Fruit fly (Drosophila melanogaster) whole organism, embryonic: ENCODE measurements around the gene Gbs-76A.

Source experiments
- B-H2 ChIP-seq: fragments of 200-800 bp; sonication (Bioruptor generic); optimal IDR thresholded peaks from 2 replicates; lab custom pipeline; 2018; ENCODE audit warnings: missing biosample characterization, mild to moderate bottlenecking, missing genetic modification characterization
- Blimp-1 ChIP-seq: fragments of 200-800 bp; sonication (Bioruptor generic); optimal IDR thresholded peaks from 3 replicates; lab custom pipeline; 2018; ENCODE audit warnings: missing biosample characterization, missing genetic modification characterization, mild to moderate bottlenecking, moderate library complexity, missing genetic modification reagents
- C15 ChIP-seq: fragments of 200-800 bp; sonication (Bioruptor generic); IDR thresholded peaks from 3 replicates; pipeline ENCODE4 v1.3.6; 2022; ENCODE audit warnings: missing biosample characterization, missing genetic modification characterization
- CG10462 ChIP-seq: fragments of 200-800 bp; sonication (Bioruptor generic); optimal IDR thresholded peaks from 2 replicates; lab custom pipeline; 2016; ENCODE audit warnings: missing biosample characterization, missing genetic modification characterization
- CG10979 ChIP-seq: fragments of 200-800 bp; sonication (Bioruptor generic); optimal IDR thresholded peaks from 2 replicates; lab custom pipeline; 2018; ENCODE audit warnings: missing biosample characterization, mild to moderate bottlenecking, missing genetic modification characterization, moderate library complexity
- CG11085 ChIP-seq: fragments of 200-800 bp; sonication (Bioruptor generic); IDR thresholded peaks from 2 replicates; pipeline ENCODE4 v1.3.6; 2022; ENCODE audit warnings: missing biosample characterization, missing genetic modification characterization
- CG11247 ChIP-seq: fragments of 200-800 bp; sonication (Bioruptor generic); IDR thresholded peaks from 2 replicates; pipeline ENCODE4 v1.3.6; 2022; ENCODE audit warnings: missing biosample characterization, missing genetic modification characterization
- CG12769 ChIP-seq: fragments of 200-800 bp; sonication (Bioruptor generic); optimal IDR thresholded peaks from 2 replicates; lab custom pipeline; 2019; ENCODE audit warnings: missing biosample characterization, mild to moderate bottlenecking, missing genetic modification characterization, moderate library complexity
- CG14014 ChIP-seq: fragments of 200-800 bp; sonication (Bioruptor generic); IDR thresholded peaks from 2 replicates; pipeline ENCODE4 v1.3.6; 2022; ENCODE audit warnings: missing biosample characterization, missing genetic modification characterization
- CG17361 ChIP-seq: fragments of 200-800 bp; sonication (Bioruptor generic); IDR thresholded peaks from 3 replicates; pipeline ENCODE4 v1.3.6; 2022; ENCODE audit warnings: missing biosample characterization, missing genetic modification characterization
- CG18262 ChIP-seq: fragments of 200-800 bp; optimal IDR thresholded peaks from 3 replicates; lab custom pipeline; 2019; ENCODE audit warnings: missing biosample characterization, mild to moderate bottlenecking, missing genetic modification characterization, moderate library complexity
- CG2712 ChIP-seq: fragments of 200-800 bp; optimal IDR thresholded peaks from 3 replicates; lab custom pipeline; 2019; ENCODE audit warnings: missing biosample characterization, mild to moderate bottlenecking, missing genetic modification characterization, moderate library complexity
- CG30403 ChIP-seq: fragments of 200-800 bp; sonication (Bioruptor generic); optimal IDR thresholded peaks from 3 replicates; lab custom pipeline; 2016; ENCODE audit warnings: missing biosample characterization, missing genetic modification characterization
- CG32532 ChIP-seq: fragments of 200-800 bp; sonication (Bioruptor generic); IDR thresholded peaks from 2 replicates; pipeline ENCODE4 v1.3.6; 2022; ENCODE audit warnings: missing biosample characterization, missing genetic modification characterization
- CG43689 ChIP-seq: fragments of 200-800 bp; sonication (Bioruptor generic); IDR thresholded peaks from 2 replicates; pipeline ENCODE4 v1.3.6; 2022; ENCODE audit warnings: missing biosample characterization, missing genetic modification characterization
- CG6654 ChIP-seq: fragments of 200-800 bp; sonication (Bioruptor generic); optimal IDR thresholded peaks from 2 replicates; lab custom pipeline; 2017; ENCODE audit warnings: missing biosample characterization, mild to moderate bottlenecking, missing genetic modification characterization
- CG6683 ChIP-seq: fragments of 200-800 bp; sonication (Bioruptor generic); optimal IDR thresholded peaks from 2 replicates; lab custom pipeline; 2017; ENCODE audit warnings: missing biosample characterization, mild to moderate bottlenecking, missing genetic modification characterization, missing genetic modification reagents
- CG7372 ChIP-seq: fragments of 200-800 bp; sonication (Bioruptor generic); IDR thresholded peaks from 2 replicates; pipeline ENCODE4 v1.3.6; 2022; ENCODE audit warnings: missing biosample characterization, missing genetic modification characterization
- CG7839 ChIP-seq: fragments of 200-800 bp; sonication (Bioruptor generic); optimal IDR thresholded peaks from 3 replicates; lab custom pipeline; 2018; ENCODE audit warnings: missing biosample characterization, mild to moderate bottlenecking, missing genetic modification characterization, moderate library complexity
- CG9437 ChIP-seq: fragments of 200-800 bp; sonication (Bioruptor generic); optimal IDR thresholded peaks from 2 replicates; lab custom pipeline; 2018; ENCODE audit warnings: missing biosample characterization, mild to moderate bottlenecking, missing genetic modification characterization
- CoRest ChIP-seq: fragments of 200-800 bp; sonication (Bioruptor generic); optimal IDR thresholded peaks from 3 replicates; lab custom pipeline; 2018; ENCODE audit warnings: missing biosample characterization, mild to moderate bottlenecking, missing genetic modification characterization, moderate library complexity
- D19A ChIP-seq: fragments of 200-800 bp; optimal IDR thresholded peaks from 3 replicates; lab custom pipeline; 2019; ENCODE audit warnings: missing biosample characterization, mild to moderate bottlenecking, missing genetic modification characterization, moderate library complexity
- Ets97D ChIP-seq: fragments of 200-800 bp; sonication (Bioruptor generic); optimal IDR thresholded peaks from 3 replicates; lab custom pipeline; 2016; ENCODE audit warnings: missing biosample characterization, missing genetic modification characterization
- MTF-1 ChIP-seq: fragments of 200-800 bp; sonication (Bioruptor generic); optimal IDR thresholded peaks from 2 replicates; lab custom pipeline; 2018; ENCODE audit warnings: missing biosample characterization, mild to moderate bottlenecking, missing genetic modification characterization, borderline replicate concordance
- Oaz ChIP-seq: fragments of 200-800 bp; sonication (Bioruptor generic); IDR thresholded peaks from 2 replicates; pipeline ENCODE4 v1.3.6; 2022; ENCODE audit warnings: missing biosample characterization, missing genetic modification characterization
- Oli ChIP-seq: fragments of 200-800 bp; sonication (Bioruptor generic); optimal IDR thresholded peaks from 2 replicates; lab custom pipeline; 2018; ENCODE audit warnings: missing biosample characterization, mild to moderate bottlenecking, missing genetic modification characterization, moderate library complexity
- Opbp ChIP-seq: fragments of 200-800 bp; sonication (Bioruptor generic); IDR thresholded peaks from 3 replicates; pipeline ENCODE4 v1.3.6; 2022; ENCODE audit warnings: missing biosample characterization, missing genetic modification characterization; ENCODE audit not compliant: partially characterized antibody
- Pdp1 ChIP-seq, 2 experiments: fragments of 200-800 bp; sonication (Bioruptor generic); optimal IDR thresholded peaks; 3 replicates each; lab custom pipeline; 2016; ENCODE audit warnings: missing biosample characterization in 2 of 2, missing genetic modification characterization in 2 of 2, mild to moderate bottlenecking in 1 of 2, moderate library complexity in 1 of 2
- Six4 ChIP-seq: fragments of 200-800 bp; sonication (Bioruptor generic); optimal IDR thresholded peaks from 2 replicates; lab custom pipeline; 2016; ENCODE audit warnings: missing biosample characterization, missing genetic modification characterization
- Xrp1 ChIP-seq: fragments of 200-800 bp; sonication (Bioruptor generic); IDR thresholded peaks from 2 replicates; pipeline ENCODE4 v1.3.6; 2022; ENCODE audit warnings: missing biosample characterization, missing genetic modification characterization
- ac ChIP-seq: fragments of 200-800 bp; sonication (Bioruptor generic); optimal IDR thresholded peaks from 3 replicates; lab custom pipeline; 2017; ENCODE audit warnings: missing biosample characterization, mild to moderate bottlenecking, missing genetic modification characterization
- bsh ChIP-seq, 2 experiments: fragments of 200-800 bp; sonication (Bioruptor generic); optimal IDR thresholded peaks; 2 replicates each; lab custom pipeline; 2017 to 2018; ENCODE audit warnings: mild to moderate bottlenecking in 2 of 2, missing biosample characterization in 2 of 2, missing genetic modification characterization in 2 of 2, moderate library complexity in 1 of 2
- cad ChIP-seq: fragments of >200 bp; optimal IDR thresholded peaks from 2 replicates; lab custom pipeline; 2017; ENCODE audit warnings: missing biosample characterization, missing genetic modification characterization
- crc ChIP-seq: fragments of 200-800 bp; sonication (Bioruptor generic); optimal IDR thresholded peaks from 2 replicates; lab custom pipeline; 2016; ENCODE audit warnings: missing biosample characterization, missing genetic modification characterization
- dmrt99B ChIP-seq: fragments of 200-800 bp; sonication (Bioruptor generic); optimal IDR thresholded peaks from 2 replicates; lab custom pipeline; 2018; ENCODE audit warnings: missing biosample characterization, mild to moderate bottlenecking, missing genetic modification characterization, moderate library complexity
- emc ChIP-seq: fragments of 200-800 bp; sonication (Bioruptor generic); optimal IDR thresholded peaks from 2 replicates; lab custom pipeline; 2016; ENCODE audit warnings: missing biosample characterization, missing genetic modification characterization
- eve ChIP-seq, 2 experiments: fragments of >200 bp; optimal IDR thresholded peaks; 2 replicates each; lab custom pipeline; 2017; ENCODE audit warnings: missing biosample characterization in 2 of 2, missing genetic modification characterization in 2 of 2
- grau ChIP-seq: fragments of 200-800 bp; optimal IDR thresholded peaks from 3 replicates; lab custom pipeline; 2019; ENCODE audit warnings: missing biosample characterization, mild to moderate bottlenecking, missing genetic modification characterization, moderate library complexity
- grn ChIP-seq: fragments of 200-800 bp; sonication (Bioruptor generic); optimal IDR thresholded peaks from 3 replicates; lab custom pipeline; 2017; ENCODE audit warnings: missing biosample characterization, missing genetic modification characterization
- knrl ChIP-seq: fragments of 200-800 bp; sonication (Bioruptor generic); IDR thresholded peaks from 3 replicates; pipeline ENCODE4 v1.3.6; 2022; ENCODE audit warnings: missing biosample characterization, missing genetic modification characterization; ENCODE audit not compliant: partially characterized antibody
- nom ChIP-seq: fragments of 200-800 bp; sonication (Bioruptor generic); optimal IDR thresholded peaks from 2 replicates; lab custom pipeline; 2017; ENCODE audit warnings: missing biosample characterization, missing genetic modification characterization, mild to moderate bottlenecking, moderate library complexity, missing genetic modification reagents
- pho ChIP-seq: fragments of 200-800 bp; sonication (Bioruptor generic); optimal IDR thresholded peaks from 2 replicates; lab custom pipeline; 2016; ENCODE audit warnings: missing biosample characterization, missing genetic modification characterization
- repo ChIP-seq: fragments of 200-800 bp; sonication (Bioruptor generic); optimal IDR thresholded peaks from 2 replicates; lab custom pipeline; 2016; ENCODE audit warnings: missing biosample characterization, missing genetic modification characterization
- sens ChIP-seq: fragments of 200-800 bp; sonication (Bioruptor generic); peaks from one replicate; lab custom pipeline; 2016; ENCODE audit warnings: missing biosample characterization, missing genetic modification characterization
- sens-2 ChIP-seq: fragments of 200-800 bp; sonication (Bioruptor generic); IDR thresholded peaks from 2 replicates; pipeline ENCODE4 v1.3.6; 2022; ENCODE audit warnings: missing biosample characterization, missing genetic modification characterization
- sisA ChIP-seq: fragments of 200-800 bp; sonication (Bioruptor generic); IDR thresholded peaks from 2 replicates; pipeline ENCODE4 v1.3.6; 2022; ENCODE audit warnings: missing biosample characterization, missing genetic modification characterization
- tup ChIP-seq: fragments of 200-800 bp; sonication (Bioruptor generic); optimal IDR thresholded peaks from 2 replicates; lab custom pipeline; 2016; ENCODE audit warnings: missing biosample characterization, mild to moderate bottlenecking, missing genetic modification characterization, moderate library complexity
- unpg ChIP-seq: fragments of 200-800 bp; sonication (Bioruptor generic); optimal IDR thresholded peaks from 3 replicates; lab custom pipeline; 2018; ENCODE audit warnings: missing biosample characterization, mild to moderate bottlenecking, missing genetic modification characterization, moderate library complexity
- z ChIP-seq: fragments of 200-800 bp; sonication (Bioruptor generic); IDR thresholded peaks from 3 replicates; pipeline ENCODE4 v1.3.6; 2022; ENCODE audit warnings: missing biosample characterization, missing genetic modification characterization

The Gbs-76A gene

dm6 chr3L:19233798-19234781, 58.5 kb downstream of the Gbs-76A start (continued):
- TF ChIP-seq sens (GFP tag; lab: Kevin White, UChicago) = peak; percentile 75
- peak; percentile 10 for TF ChIP-seq CG2712 (tag; lab: Kevin White, UChicago)
- peak; percentile 3 for TF ChIP-seq grau (tag; lab: Kevin White, UChicago)
- TF ChIP-seq Opbp (GFP tag; lab: Robert Waterston, UW) = no peak
- TF ChIP-seq nom (GFP tag; lab: Kevin White, UChicago) = peak; percentile 71
- TF ChIP-seq Oaz (GFP tag; lab: Robert Waterston, UW) = no peak
- TF ChIP-seq CG12769 (tag; lab: Kevin White, UChicago) = no peak
- TF ChIP-seq CG6683 (GFP tag; lab: Kevin White, UChicago) = no peak
- TF ChIP-seq tup (GFP tag; lab: Kevin White, UChicago) = no peak
- TF ChIP-seq MTF-1 (GFP tag; lab: Kevin White, UChicago) = no peak
- TF ChIP-seq bsh (GFP tag; optimal IDR thresholded peaks at IDR 0.05; lab: Kevin White, UChicago) = peak; percentile 33 to 74
- no peak for TF ChIP-seq cad (GFP tag; lab: Kevin White, UChicago)
- TF ChIP-seq repo (GFP tag; lab: Kevin White, UChicago) = no peak
- no peak for TF ChIP-seq CG14014 (GFP tag; lab: Robert Waterston, UW)
- no peak for TF ChIP-seq CG10979 (tag; lab: Kevin White, UChicago)
- TF ChIP-seq CG10462 (GFP tag; lab: Kevin White, UChicago) = no peak
- TF ChIP-seq ac = no peak
- no peak for TF ChIP-seq CG43689
- peak; percentile 23 for TF ChIP-seq unpg (GFP tag; lab: Kevin White, UChicago)
- peak; percentile 11 for TF ChIP-seq CoRest
- no peak for TF ChIP-seq Xrp1 (GFP tag; lab: Robert Waterston, UW)
- peak; percentile 67 for TF ChIP-seq CG18262
- TF ChIP-seq CG11085 (GFP tag; lab: Robert Waterston, UW) = no peak
- TF ChIP-seq pho (GFP tag; lab: Kevin White, UChicago) = no peak
- TF ChIP-seq D19A (tag; lab: Kevin White, UChicago) = peak; percentile 35
- no peak for TF ChIP-seq CG7372
- no peak for TF ChIP-seq grn (GFP tag; lab: Kevin White, UChicago)
- no peak for TF ChIP-seq CG6654 (GFP tag; lab: Kevin White, UChicago)
- TF ChIP-seq eve (GFP tag; optimal IDR thresholded peaks at IDR 0.05; lab: Kevin White, UChicago) = peak in 1 of 2 experiments; percentile 52
- peak; percentile 9 for TF ChIP-seq Oli (tag; lab: Kevin White, UChicago)
- no peak for TF ChIP-seq B-H2
- TF ChIP-seq dmrt99B = peak; percentile 29
- TF ChIP-seq Blimp-1 = peak; percentile 22
- TF ChIP-seq sens-2 (GFP tag; lab: Robert Waterston, UW) = no peak
- no peak for TF ChIP-seq Ets97D (GFP tag; lab: Kevin White, UChicago)
- TF ChIP-seq CG9437 (GFP tag; lab: Kevin White, UChicago) = peak; percentile 19
- no peak for TF ChIP-seq sisA
- TF ChIP-seq crc (GFP tag; lab: Kevin White, UChicago) = no peak
- 0 out of 3 replicates have a peak, but pooled peaks have one; percentile 17 for TF ChIP-seq z (GFP tag; lab: Robert Waterston, UW)
- TF ChIP-seq C15 = no peak
- no peak for TF ChIP-seq Six4 (GFP tag; lab: Kevin White, UChicago)
- no peak for TF ChIP-seq CG11247
- TF ChIP-seq CG30403 (GFP tag; lab: Kevin White, UChicago) = peak; percentile 41
- TF ChIP-seq CG7839 (tag; lab: Kevin White, UChicago) = peak; percentile 25
- no peak for TF ChIP-seq emc (GFP tag; lab: Kevin White, UChicago)
- TF ChIP-seq CG17361 (GFP tag; lab: Robert Waterston, UW) = peak; percentile 65; the same call in 2 of the 3 replicates
- no peak for TF ChIP-seq CG32532 (GFP tag; lab: Robert Waterston, UW)
- no peak for TF ChIP-seq knrl
- no peak for TF ChIP-seq Pdp1 (GFP tag; optimal IDR thresholded peaks at IDR 0.05; lab: Kevin White, UChicago)
